Worm (Caenorhabditis elegans) whole organism, L4 larva: Measurements from ENCODE around the gene Y51H4A.23.
"Not testable (repeated sequence)": the region's sequence is repeated elsewhere in the genome, so short reads cannot be mapped to it uniquely, and the experiment has no call there.

Source experiments
- F26F4.8 ChIP-seq: fragments of 200-800 bp; sonication (Bioruptor generic); conservative IDR thresholded peaks from 2 replicates; pipeline ENCODE4 v1.3.6; 2022; ENCODE audit warnings: missing genetic modification characterization, missing compliant biosample characterization
- F37D6.2 ChIP-seq: sonication (generic microtip); optimal IDR thresholded peaks from 2 replicates; lab custom pipeline; 2016; ENCODE audit warnings: mild to moderate bottlenecking, missing genetic modification characterization, missing compliant biosample characterization
- R02D3.7 ChIP-seq: fragments of 150-350 bp; sonication (generic microtip); optimal IDR thresholded peaks from 3 replicates; lab custom pipeline; 2014; ENCODE audit warnings: missing biosample characterization, missing genetic modification characterization
- T20F7.1 ChIP-seq: fragments of 200-800 bp; sonication (Bioruptor generic); optimal IDR thresholded peaks from 2 replicates; lab custom pipeline; 2018; ENCODE audit warnings: mild to moderate bottlenecking, missing genetic modification characterization, missing compliant biosample characterization
- Y105C5A.15 ChIP-seq: fragments of 200-800 bp; sonication (Bioruptor generic); IDR thresholded peaks from 2 replicates; pipeline ENCODE4 v1.3.6; 2022; ENCODE audit warnings: missing genetic modification characterization, missing compliant biosample characterization
- aha-1 ChIP-seq: fragments of 150-350 bp; peaks from one replicate; lab custom pipeline; 2014; ENCODE audit warnings: missing biosample characterization, missing genetic modification characterization
- ceh-20 ChIP-seq: fragments of 200-800 bp; sonication (Bioruptor generic); IDR thresholded peaks from 2 replicates; pipeline ENCODE4 v1.3.6; 2022; ENCODE audit warnings: missing genetic modification reagents, missing genetic modification characterization, missing compliant biosample characterization
- ceh-28 ChIP-seq: fragments of 150-350 bp; optimal IDR thresholded peaks from 2 replicates; lab custom pipeline; 2014; ENCODE audit warnings: missing biosample characterization, missing genetic modification reagents, missing genetic modification characterization
- ceh-44 ChIP-seq: fragments of 200-800 bp; sonication (Bioruptor generic); IDR thresholded peaks from 2 replicates; pipeline ENCODE4 v1.3.6; 2022; ENCODE audit warnings: missing genetic modification reagents, missing genetic modification characterization, missing compliant biosample characterization
- dmd-8 ChIP-seq: fragments of 200-800 bp; sonication (Bioruptor generic); IDR thresholded peaks from 2 replicates; pipeline ENCODE4 v1.3.6; 2022; ENCODE audit warnings: missing genetic modification characterization, missing compliant biosample characterization
- dmd-9 ChIP-seq: fragments of 200-800 bp; sonication (Bioruptor generic); IDR thresholded peaks from 2 replicates; pipeline ENCODE4 v1.3.6; 2022; ENCODE audit warnings: missing genetic modification reagents, missing genetic modification characterization, missing compliant biosample characterization
- egl-27 ChIP-seq: sonication (generic microtip); optimal IDR thresholded peaks from 3 replicates; lab custom pipeline; 2017; ENCODE audit warnings: missing biosample characterization, missing genetic modification reagents, missing genetic modification characterization
- fos-1 ChIP-seq: fragments of 150-350 bp; optimal IDR thresholded peaks from 2 replicates; lab custom pipeline; 2014; ENCODE audit warnings: missing biosample characterization, missing genetic modification characterization
- gei-8 ChIP-seq: fragments of 200-800 bp; sonication (Bioruptor generic); optimal IDR thresholded peaks from 2 replicates; lab custom pipeline; 2018; ENCODE audit warnings: mild to moderate bottlenecking, missing genetic modification characterization, missing compliant biosample characterization
- jun-1 ChIP-seq: fragments of 150-350 bp; optimal IDR thresholded peaks from 2 replicates; lab custom pipeline; 2014; ENCODE audit warnings: missing biosample characterization, missing genetic modification reagents, missing genetic modification characterization
- lin-15B ChIP-seq: fragments of 150-350 bp; sonication (generic microtip); optimal IDR thresholded peaks from 3 replicates; lab custom pipeline; 2014; ENCODE audit warnings: missing biosample characterization, missing genetic modification characterization
- lin-38 ChIP-seq: fragments of 200-800 bp; sonication (Bioruptor generic); IDR thresholded peaks from 2 replicates; pipeline ENCODE4 v1.3.6; 2022; ENCODE audit warnings: missing genetic modification reagents, missing genetic modification characterization, missing compliant biosample characterization
- madf-5 ChIP-seq, 2 experiments: fragments of 200-800 bp; sonication (Bioruptor generic); IDR thresholded peaks; 2 replicates each; pipeline ENCODE4 v1.3.6; 2022; ENCODE audit warnings: missing compliant biosample characterization in 2 of 2, missing genetic modification characterization in 2 of 2
- madf-9 ChIP-seq: fragments of 200-800 bp; sonication (Bioruptor generic); conservative IDR thresholded peaks from 2 replicates; pipeline ENCODE4 v1.3.6; 2022; ENCODE audit warnings: missing genetic modification reagents, missing genetic modification characterization, missing compliant biosample characterization
- mdl-1 ChIP-seq, 2 experiments: fragments of 150-350 bp in 1 of 2; sonication (generic microtip) in 1 of 2; optimal IDR thresholded peaks; 2 replicates each; lab custom pipeline; 2014 to 2017; ENCODE audit warnings: missing biosample characterization in 2 of 2, missing genetic modification characterization in 2 of 2
- mdt-29 ChIP-seq: fragments of 200-800 bp; sonication (Bioruptor generic); IDR thresholded peaks from 2 replicates; pipeline ENCODE4 v1.3.6; 2022; ENCODE audit warnings: missing genetic modification reagents, missing genetic modification characterization, missing compliant biosample characterization
- mes-2 ChIP-seq: sonication (generic microtip); optimal IDR thresholded peaks from 2 replicates; lab custom pipeline; 2016; ENCODE audit warnings: missing genotype, mild to moderate bottlenecking, missing genetic modification characterization, missing compliant biosample characterization; ENCODE audit not compliant: poor library complexity, severe bottlenecking
- mxl-2 ChIP-seq: fragments of 200-800 bp; sonication (Bioruptor generic); conservative IDR thresholded peaks from 2 replicates; pipeline ENCODE4 v1.3.6; 2022; ENCODE audit warnings: missing genetic modification reagents, missing genetic modification characterization, missing compliant biosample characterization
- nhr-111 ChIP-seq: fragments of 200-800 bp; sonication (Bioruptor generic); optimal IDR thresholded peaks from 2 replicates; lab custom pipeline; 2018; ENCODE audit warnings: mild to moderate bottlenecking, missing genetic modification characterization, missing compliant biosample characterization
- nhr-42 ChIP-seq: fragments of 200-800 bp; sonication (Bioruptor generic); IDR thresholded peaks from 2 replicates; pipeline ENCODE4 v1.3.6; 2022; ENCODE audit warnings: missing genetic modification characterization, missing compliant biosample characterization
- nhr-6 ChIP-seq: fragments of 150-350 bp; optimal IDR thresholded peaks from 2 replicates; lab custom pipeline; 2014; ENCODE audit warnings: missing biosample characterization, missing genetic modification characterization
- nhr-77 ChIP-seq: fragments of 150-350 bp; optimal IDR thresholded peaks from 2 replicates; lab custom pipeline; 2014; ENCODE audit warnings: missing biosample characterization, missing genetic modification characterization
- pha-4 ChIP-seq, 2 experiments: fragments of 150-350 bp in 1 of 2; fragments of 200-800 bp in 1 of 2; sonication (Bioruptor generic) in 1 of 2; IDR thresholded peaks in 1 of 2; optimal IDR thresholded peaks in 1 of 2; 2 replicates each; pipeline versions ENCODE4 v1.3.6 to Lab custom; 2014 to 2022; ENCODE audit warnings: missing genetic modification characterization in 2 of 2, missing genetic modification reagents in 2 of 2, missing biosample characterization in 1 of 2, missing compliant biosample characterization in 1 of 2
- pqm-1 ChIP-seq: sonication (generic microtip); optimal IDR thresholded peaks from 2 replicates; lab custom pipeline; 2017; ENCODE audit warnings: missing biosample characterization, missing genetic modification characterization
- rbr-2 ChIP-seq: sonication (generic microtip); optimal IDR thresholded peaks from 2 replicates; lab custom pipeline; 2016; ENCODE audit warnings: missing genotype, missing genetic modification characterization, missing compliant biosample characterization
- sdz-12 ChIP-seq: fragments of 200-800 bp; sonication (Bioruptor generic); optimal IDR thresholded peaks from 2 replicates; lab custom pipeline; 2018; ENCODE audit warnings: mild to moderate bottlenecking, missing genetic modification characterization, missing compliant biosample characterization
- set-16 ChIP-seq: fragments of 200-800 bp; sonication (Bioruptor generic); IDR thresholded peaks from 2 replicates; pipeline ENCODE4 v1.3.6; 2022; ENCODE audit warnings: missing genetic modification reagents, missing genetic modification characterization, missing compliant biosample characterization
- snpc-1.2 ChIP-seq: fragments of 200-800 bp; sonication (Bioruptor generic); IDR thresholded peaks from 2 replicates; pipeline ENCODE4 v1.3.6; 2022; ENCODE audit warnings: missing genetic modification reagents, missing genetic modification characterization, missing compliant biosample characterization
- tag-97 ChIP-seq: fragments of 200-800 bp; sonication (Bioruptor generic); IDR thresholded peaks from 2 replicates; pipeline ENCODE4 v1.3.6; 2022; ENCODE audit warnings: missing genetic modification characterization, missing compliant biosample characterization
- zip-11 ChIP-seq: fragments of 200-800 bp; sonication (Bioruptor generic); IDR thresholded peaks from 2 replicates; pipeline ENCODE4 v1.3.6; 2022; ENCODE audit warnings: missing genetic modification characterization, missing compliant biosample characterization
- ztf-11 ChIP-seq: fragments of 150-350 bp; optimal IDR thresholded peaks from 2 replicates; lab custom pipeline; 2014; ENCODE audit warnings: missing biosample characterization, missing genetic modification characterization

Gene Y51H4A.23

ce11 chrIV:16694567-16694966 is 28.1 kb upstream of the Y51H4A.23 start, which contains the start of gene Y51H4A.941 (continued):
- no peak for TF ChIP-seq nhr-42

ce11 chrIV:16696422-16696821 is 26.3 kb upstream of the Y51H4A.23 start:
- TF ChIP-seq tag-97, result no peak
- no peak for TF ChIP-seq sdz-12 (GFP tag; lab: Kevin White, UChicago)
- no peak for TF ChIP-seq ztf-11 (tag; lab: Kevin White, UChicago)
- TF ChIP-seq fos-1 (tag; lab: Kevin White, UChicago), result no peak
- TF ChIP-seq R02D3.7 (tag; lab: Kevin White, UChicago), result no peak
- TF ChIP-seq jun-1 (tag; lab: Kevin White, UChicago), result no peak
- TF ChIP-seq rbr-2, result no peak
- TF ChIP-seq ceh-28, result no peak
- TF ChIP-seq gei-8 (GFP tag; lab: Kevin White, UChicago), result no peak
- TF ChIP-seq F37D6.2 (tag; lab: Kevin White, UChicago), result no peak

- TF ChIP-seq aha-1 (no peak), snpc-1.2 (peak; percentile 69)
These were observed 15.8 kb upstream of the Y51H4A.23 start for ce11 chrIV:16706950-16707349.

ce11 chrIV:16709713-16710112 is 13.0 kb upstream of the Y51H4A.23 start:
- TF ChIP-seq snpc-1.2 (peak; percentile 58; the same call in 1 of the 2 replicates), T20F7.1 (GFP tag; lab: Kevin White, UChicago) (no peak)

- no peak for TF ChIP-seq dmd-8 (GFP tag; lab: Robert Waterston, UW)
- TF ChIP-seq snpc-1.2, result peak; percentile 79
These were observed 12.4 kb upstream of the Y51H4A.23 start for ce11 chrIV:16710312-16710711.

ce11 chrIV:16718651-16719050 is 4.1 kb upstream of the Y51H4A.23 start:
- TF ChIP-seq ceh-20, result no peak
- peak; percentile 71 for TF ChIP-seq snpc-1.2

ce11 chrIV:16720412-16720811 is 2.3 kb upstream of the Y51H4A.23 start, which contains the start of gene Y51H4A.22:
Gene Y51H4A.22 (plus strand): TSS chrIV:16720712.
- TF ChIP-seq egl-27 (tag; lab: Kevin White, UChicago), result no peak
- no peak for TF ChIP-seq madf-5 (GFP tag; IDR thresholded peaks at IDR 0.05; lab: Robert Waterston, UW)
- TF ChIP-seq nhr-111, result no peak
- no peak for TF ChIP-seq nhr-42
- no peak for TF ChIP-seq pqm-1 (tag; lab: Kevin White, UChicago)
- no peak for TF ChIP-seq aha-1
- no peak for TF ChIP-seq lin-15B (tag; lab: Kevin White, UChicago)
- TF ChIP-seq ceh-20, result no peak
- no peak for TF ChIP-seq mes-2
- TF ChIP-seq F37D6.2 (tag; lab: Kevin White, UChicago), result no peak
- TF ChIP-seq nhr-6 (tag; lab: Kevin White, UChicago), result no peak

ce11 chrIV:16722000-16722607 is 612 bp upstream of the Y51H4A.23 start:
- no peak for TF ChIP-seq nhr-77 (tag; lab: Kevin White, UChicago)
- peak; percentile 61 for TF ChIP-seq snpc-1.2
- no peak for TF ChIP-seq mdl-1 (tag; optimal IDR thresholded peaks at IDR 0.05; lab: Kevin White, UChicago)
- peak; percentile 63 for TF ChIP-seq set-16 (GFP tag; lab: Robert Waterston, UW)

- TF ChIP-seq Y105C5A.15, result peak; percentile 59; the same call in 1 of the 2 replicates
- TF ChIP-seq pha-4 (GFP tag; IDR thresholded peaks at IDR 0.05; lab: Robert Waterston, UW), result peak; percentile 92
- TF ChIP-seq pha-4 (tag; optimal IDR thresholded peaks at IDR 0.05; lab: Kevin White, UChicago), result not testable (repeated sequence)
- TF ChIP-seq snpc-1.2, result peak; percentile 98
- TF ChIP-seq mdt-29 (GFP tag; lab: Robert Waterston, UW), result peak; percentile 69
- TF ChIP-seq zip-11, result 0 out of 2 replicates have a peak, but pooled peaks have one; percentile 53
- peak; percentile 70; the same call in 1 of the 2 replicates for TF ChIP-seq ceh-44 (GFP tag; lab: Robert Waterston, UW)
- peak; percentile 75 for TF ChIP-seq lin-38 (GFP tag; lab: Robert Waterston, UW)
- peak; percentile 70; the same call in 1 of the 2 replicates for TF ChIP-seq mxl-2 (GFP tag; lab: Robert Waterston, UW)
- peak; percentile 83 for TF ChIP-seq F26F4.8 (GFP tag; lab: Robert Waterston, UW)
- TF ChIP-seq madf-9 (GFP tag; lab: Robert Waterston, UW), result peak; percentile 72
- TF ChIP-seq dmd-9 (GFP tag; lab: Robert Waterston, UW), result peak; percentile 75; the same call in 1 of the 2 replicates
These were observed 8.5 kb downstream of the Y51H4A.23 start for ce11 chrIV:16731253-16731652.
